Worm (Caenorhabditis elegans) whole organism, L3 larva: Measurements from ENCODE around the gene nlp-45.

Experiments
- R02D3.7 ChIP-seq: fragments of 150-350 bp; optimal IDR thresholded peaks from 2 replicates; lab custom pipeline; 2014; ENCODE audit warnings: missing biosample characterization, missing genetic modification characterization
- aly-2 ChIP-seq: fragments of 150-350 bp; optimal IDR thresholded peaks from 2 replicates; lab custom pipeline; 2014; ENCODE audit warnings: missing biosample characterization, missing genetic modification characterization
- ama-1 ChIP-seq: fragments of 150-350 bp; optimal IDR thresholded peaks from 2 replicates; lab custom pipeline; 2018
- ceh-16 ChIP-seq: sonication (generic microtip); optimal IDR thresholded peaks from 2 replicates; lab custom pipeline; 2017; ENCODE audit warnings: missing biosample characterization, missing genetic modification characterization
- ceh-28 ChIP-seq: fragments of 150-350 bp; optimal IDR thresholded peaks from 2 replicates; lab custom pipeline; 2014; ENCODE audit warnings: missing biosample characterization, missing genetic modification reagents, missing genetic modification characterization
- ceh-82 ChIP-seq: fragments of 150-350 bp; optimal IDR thresholded peaks from 2 replicates; lab custom pipeline; 2014; ENCODE audit warnings: missing biosample characterization, missing genetic modification characterization
- daf-12 ChIP-seq: fragments of 150-350 bp; optimal IDR thresholded peaks from 2 replicates; lab custom pipeline; 2014; ENCODE audit warnings: missing biosample characterization, missing genetic modification reagents, missing genetic modification characterization
- egl-27 ChIP-seq: sonication (generic microtip); optimal IDR thresholded peaks from 4 replicates; lab custom pipeline; 2017; ENCODE audit warnings: missing biosample characterization, missing genetic modification reagents, missing genetic modification characterization
- egl-5 ChIP-seq: fragments of 150-350 bp; optimal IDR thresholded peaks from 2 replicates; lab custom pipeline; 2017; ENCODE audit warnings: missing biosample characterization, missing genetic modification reagents, missing genetic modification characterization, inconsistent platforms
- elt-1 ChIP-seq: fragments of 150-350 bp; optimal IDR thresholded peaks from 2 replicates; lab custom pipeline; 2014; ENCODE audit warnings: missing biosample characterization, missing genetic modification characterization
- elt-2 ChIP-seq: sonication (generic microtip); optimal IDR thresholded peaks from 2 replicates; lab custom pipeline; 2016; ENCODE audit warnings: missing genetic modification reagents, mild to moderate bottlenecking, missing genetic modification characterization, missing compliant biosample characterization
- elt-3 ChIP-seq, 3 experiments: fragments of 150-350 bp in 1 of 3; sonication (generic microtip) in 2 of 3; optimal IDR thresholded peaks; 2 replicates in 2 of 3; 4 replicates in 1 of 3; lab custom pipeline; 2014 to 2017; ENCODE audit warnings: missing biosample characterization in 3 of 3, missing genetic modification characterization in 3 of 3
- eor-1 ChIP-seq, 2 experiments: fragments of 150-350 bp; optimal IDR thresholded peaks; 2 replicates each; lab custom pipeline; 2014 to 2018; ENCODE audit warnings: missing biosample characterization in 2 of 2, missing genetic modification characterization in 2 of 2
- fkh-2 ChIP-seq: fragments of 150-350 bp; optimal IDR thresholded peaks from 2 replicates; lab custom pipeline; 2014; ENCODE audit warnings: missing biosample characterization, missing genetic modification reagents, missing genetic modification characterization
- fos-1 ChIP-seq: fragments of 150-350 bp; optimal IDR thresholded peaks from 2 replicates; lab custom pipeline; 2014; ENCODE audit warnings: missing biosample characterization, missing genetic modification characterization
- hmg-11 ChIP-seq: sonication (generic microtip); optimal IDR thresholded peaks from 2 replicates; lab custom pipeline; 2016; ENCODE audit warnings: missing genetic modification characterization, missing compliant biosample characterization
- lsy-12 ChIP-seq: sonication (generic microtip); optimal IDR thresholded peaks from 2 replicates; lab custom pipeline; 2016; ENCODE audit warnings: mild to moderate bottlenecking, missing genetic modification characterization, missing compliant biosample characterization
- mml-1 ChIP-seq: fragments of 150-350 bp; sonication (generic microtip); optimal IDR thresholded peaks from 3 replicates; lab custom pipeline; 2014; ENCODE audit warnings: missing biosample characterization, missing genetic modification characterization
- nfya-1 ChIP-seq: sonication (generic microtip); optimal IDR thresholded peaks from 2 replicates; lab custom pipeline; 2017; ENCODE audit warnings: missing genetic modification characterization, mild to moderate bottlenecking, missing compliant biosample characterization, antibody characterized with exemption, moderate library complexity; ENCODE audit not compliant: insufficient read depth
- nhr-11 ChIP-seq: fragments of 150-350 bp; optimal IDR thresholded peaks from 2 replicates; lab custom pipeline; 2014; ENCODE audit warnings: missing biosample characterization, missing genetic modification characterization
- nhr-12 ChIP-seq: fragments of 150-350 bp; optimal IDR thresholded peaks from 2 replicates; lab custom pipeline; 2014; ENCODE audit warnings: missing biosample characterization, missing genetic modification characterization
- nhr-23 ChIP-seq: fragments of 150-350 bp; optimal IDR thresholded peaks from 2 replicates; lab custom pipeline; 2014; ENCODE audit warnings: missing biosample characterization, missing genetic modification reagents, missing genetic modification characterization
- nhr-237 ChIP-seq: fragments of 150-350 bp; optimal IDR thresholded peaks from 2 replicates; lab custom pipeline; 2014; ENCODE audit warnings: missing biosample characterization, missing genetic modification characterization
- nhr-25 ChIP-seq: sonication (generic microtip); optimal IDR thresholded peaks from 2 replicates; lab custom pipeline; 2017; ENCODE audit warnings: missing biosample characterization, missing genetic modification characterization
- nhr-28 ChIP-seq: fragments of 150-350 bp; optimal IDR thresholded peaks from 2 replicates; lab custom pipeline; 2014; ENCODE audit warnings: missing biosample characterization, missing genetic modification characterization
- nhr-43 ChIP-seq: sonication (generic microtip); optimal IDR thresholded peaks from 2 replicates; lab custom pipeline; 2016; ENCODE audit warnings: mild to moderate bottlenecking, missing genetic modification characterization, missing compliant biosample characterization; ENCODE audit not compliant: poor library complexity, severe bottlenecking
- nhr-67 ChIP-seq: fragments of 150-350 bp; optimal IDR thresholded peaks from 2 replicates; lab custom pipeline; 2014; ENCODE audit warnings: missing biosample characterization, missing genetic modification characterization
- nhr-76 ChIP-seq: fragments of 150-350 bp; sonication (generic microtip); optimal IDR thresholded peaks from 5 replicates; lab custom pipeline; 2014; ENCODE audit warnings: missing biosample characterization, missing genetic modification characterization
- pha-4 ChIP-seq: fragments of 150-350 bp; optimal IDR thresholded peaks from 2 replicates; lab custom pipeline; 2014; ENCODE audit warnings: missing biosample characterization, missing genetic modification reagents, missing genetic modification characterization
- pqm-1 ChIP-seq: fragments of 150-350 bp; optimal IDR thresholded peaks from 2 replicates; lab custom pipeline; 2017; ENCODE audit warnings: missing biosample characterization, missing genetic modification characterization, inconsistent platforms
- sea-2 ChIP-seq: fragments of 150-350 bp; sonication (generic microtip); optimal IDR thresholded peaks from 4 replicates; lab custom pipeline; 2014; ENCODE audit warnings: missing biosample characterization, missing genetic modification reagents, missing genetic modification characterization
- snpc-4 ChIP-seq: fragments of 150-350 bp; optimal IDR thresholded peaks from 2 replicates; lab custom pipeline; 2014; ENCODE audit warnings: missing biosample characterization, missing genetic modification characterization
- unc-62 ChIP-seq: fragments of 150-350 bp; sonication (generic microtip); optimal IDR thresholded peaks from 4 replicates; lab custom pipeline; 2014; ENCODE audit warnings: missing biosample characterization, missing genetic modification reagents, missing genetic modification characterization
- zag-1 ChIP-seq: fragments of 150-350 bp; optimal IDR thresholded peaks from 2 replicates; lab custom pipeline; 2014; ENCODE audit warnings: missing biosample characterization, missing genetic modification characterization
- ztf-11 ChIP-seq: fragments of 150-350 bp; optimal IDR thresholded peaks from 2 replicates; lab custom pipeline; 2014; ENCODE audit warnings: missing biosample characterization, missing genetic modification characterization

nlp-45 gene

DNA sequence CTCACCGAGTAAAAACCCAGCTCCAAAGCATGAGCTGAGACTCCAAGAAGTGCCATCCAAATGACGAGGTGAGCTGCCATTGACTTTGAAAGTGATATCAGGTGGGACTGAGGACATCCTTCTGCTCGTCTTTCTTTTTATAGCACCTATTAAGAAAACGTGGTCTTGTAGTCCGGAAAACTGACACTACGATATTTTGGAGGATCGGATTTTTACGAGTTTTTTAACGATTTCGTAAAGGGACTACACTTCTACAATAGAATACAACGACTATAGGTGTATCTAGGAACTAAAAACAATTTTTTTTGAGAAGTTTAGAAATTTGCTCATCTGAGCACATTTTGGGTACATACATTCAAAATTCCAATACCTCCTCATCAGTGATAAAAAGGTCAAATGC, 4.7 kb upstream of the nlp-45 start, which contains the start of gene nlp-23:
Gene nlp-23, minus strand, starts transcription at position 101 of the 400 bp plus-strand sequence.
- TF ChIP-seq nhr-237 (no peak), eor-1 (tag; optimal IDR thresholded peaks at IDR 0.05; lab: Kevin White, UChicago) (no peak), elt-1 (no peak), nhr-67 (no peak), nhr-28 (tag; lab: Kevin White, UChicago) (no peak), pha-4 (tag; lab: Kevin White, UChicago) (no peak), egl-5 (tag; lab: Kevin White, UChicago) (no peak)
- TF ChIP-seq, all 47 proteins: peak for 0

DNA sequence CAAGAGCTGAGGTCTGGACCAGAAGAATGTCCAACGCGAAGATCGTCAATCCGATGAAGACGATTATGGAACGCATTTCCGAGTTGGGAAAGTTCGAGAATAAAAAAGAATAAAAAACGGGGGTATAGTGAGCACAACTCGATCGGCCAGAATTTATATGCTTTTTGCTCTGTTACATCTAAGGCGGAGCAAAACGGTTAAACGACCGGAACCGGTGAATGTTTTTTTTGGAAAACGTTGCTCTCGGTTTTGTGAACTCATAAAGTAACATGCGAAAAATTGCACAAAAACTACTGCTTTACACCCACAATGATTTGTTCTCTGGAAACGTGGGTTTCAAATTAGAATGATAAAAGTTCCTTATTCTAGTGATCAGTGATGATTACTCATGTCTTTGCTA, 3.9 kb upstream of the nlp-45 start, which contains the start of gene nlp-22:
Gene nlp-22, minus strand, starts transcription at position 101 of the 400 bp plus-strand sequence.
- TF ChIP-seq egl-27 (no peak), ama-1 (lab: Kevin White, UChicago) (no peak), pqm-1 (no peak), pha-4 (tag; lab: Kevin White, UChicago) (no peak), nhr-28 (tag; lab: Kevin White, UChicago) (no peak), nhr-76 (no peak), ztf-11 (no peak), nhr-11 (tag; lab: Kevin White, UChicago) (no peak)

DNA sequence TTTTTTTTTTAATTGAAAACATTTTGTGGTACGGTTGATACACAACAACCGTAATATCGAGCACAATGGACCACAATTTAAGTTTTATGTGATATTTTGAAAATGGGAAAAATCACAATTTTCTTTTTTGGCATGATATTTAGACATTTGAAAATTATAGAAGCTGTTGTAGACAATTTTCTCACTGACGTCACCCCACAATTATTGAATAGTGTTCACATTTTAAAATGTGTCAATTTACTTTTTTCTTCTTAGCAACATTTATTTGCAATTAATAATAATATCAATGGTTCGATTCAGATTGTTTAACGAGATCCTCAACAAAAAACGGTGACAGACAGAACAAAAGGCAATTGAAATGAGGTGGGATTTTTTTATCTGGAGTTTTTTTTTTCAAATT, 2.7 kb downstream of the nlp-45 start, which contains the start of gene T01B6.1:
Gene T01B6.1, plus strand, starts transcription at position 301 of the 400 bp plus-strand sequence.
- TF ChIP-seq ceh-82 (tag; lab: Kevin White, UChicago) (no peak), egl-5 (tag; lab: Kevin White, UChicago) (no peak), lsy-12 (tag; lab: Kevin White, UChicago) (no peak), ceh-28 (no peak), nhr-12 (no peak)
- TF ChIP-seq, all 47 proteins: peak for 0

DNA sequence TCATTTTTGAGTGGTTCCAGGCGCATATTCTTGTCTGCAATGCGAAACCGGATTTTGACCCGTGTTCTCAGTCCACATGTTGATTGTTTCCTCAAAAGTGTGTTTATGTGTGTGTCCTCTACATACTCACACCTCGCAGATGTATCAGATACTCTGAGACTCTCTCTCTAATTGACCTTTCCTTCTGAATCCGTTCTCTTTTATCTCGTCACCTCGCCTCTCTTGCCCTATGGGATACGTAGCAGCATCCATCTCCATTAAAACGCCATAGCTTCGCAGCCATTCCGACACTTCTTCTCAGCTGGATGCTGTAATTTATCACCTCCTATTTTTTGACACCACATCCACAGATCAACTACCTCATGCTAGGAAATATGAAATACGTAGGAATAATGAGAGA, 7.6 kb downstream of the nlp-45 start:
- peak; percentile 23 for TF ChIP-seq nhr-25 (tag; lab: Kevin White, UChicago)
- TF ChIP-seq sea-2 (GFP tag; lab: Kevin White, UChicago), result no peak
- no peak for TF ChIP-seq daf-12 (tag; lab: Kevin White, UChicago)

DNA sequence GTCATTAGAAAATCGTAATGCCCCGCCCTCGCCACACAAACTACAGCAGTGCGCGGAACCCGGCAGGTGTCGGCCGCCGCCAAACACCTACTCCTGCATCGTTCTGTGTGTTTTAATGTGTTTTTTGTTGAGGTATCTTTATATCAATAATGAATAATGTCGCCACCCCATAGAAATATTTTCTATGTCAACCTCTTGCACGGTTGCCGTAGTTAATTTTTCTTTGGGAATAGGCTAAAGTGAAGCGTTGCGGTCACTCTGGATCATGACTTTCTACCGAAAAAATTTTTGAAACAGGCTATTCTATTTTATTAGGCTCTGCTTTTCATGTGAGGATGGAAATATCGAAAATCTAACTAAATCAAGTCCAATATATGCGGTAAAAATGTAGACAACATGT, 9.2 kb downstream of the nlp-45 start:
- peak; percentile 9 for TF ChIP-seq hmg-11
- TF ChIP-seq nhr-28 (tag; lab: Kevin White, UChicago), result no peak
- TF ChIP-seq ceh-82 (tag; lab: Kevin White, UChicago), result no peak
- TF ChIP-seq nhr-237, result no peak
- no peak for TF ChIP-seq R02D3.7 (tag; lab: Kevin White, UChicago)
- no peak for TF ChIP-seq fos-1 (tag; lab: Kevin White, UChicago)
- peak; percentile 30 for TF ChIP-seq pqm-1
- peak; percentile 17 for TF ChIP-seq pha-4 (tag; lab: Kevin White, UChicago)
- TF ChIP-seq elt-3 (tag; optimal IDR thresholded peaks at IDR 0.05; lab: Kevin White, UChicago), result peak in 2 of 3 experiments; percentile 28 to 52
- TF ChIP-seq nhr-67, result no peak
- TF ChIP-seq aly-2 (tag; lab: Kevin White, UChicago), result no peak
- TF ChIP-seq ceh-28, result no peak
- TF ChIP-seq nfya-1 (tag; lab: Kevin White, UChicago), result peak; percentile 26
- TF ChIP-seq zag-1 (tag; lab: Kevin White, UChicago), result no peak
- no peak for TF ChIP-seq ceh-16
- peak; percentile 14 for TF ChIP-seq elt-2
- TF ChIP-seq nhr-25 (tag; lab: Kevin White, UChicago), result peak; percentile 6
- no peak for TF ChIP-seq fkh-2 (tag; lab: Kevin White, UChicago)
- peak; percentile 13 for TF ChIP-seq nhr-23 (tag; lab: Kevin White, UChicago)
- TF ChIP-seq nhr-11 (tag; lab: Kevin White, UChicago), result no peak
- TF ChIP-seq lsy-12 (tag; lab: Kevin White, UChicago), result peak; percentile 7
- no peak for TF ChIP-seq unc-62 (GFP tag; lab: Kevin White, UChicago)
- TF ChIP-seq nhr-12, result no peak
- TF ChIP-seq mml-1, result no peak
- TF ChIP-seq ama-1 (lab: Kevin White, UChicago), result peak; percentile 90
- TF ChIP-seq snpc-4 (tag; lab: Kevin White, UChicago), result peak; percentile 98
- TF ChIP-seq nhr-43 (tag; lab: Kevin White, UChicago), result no peak
